Fruit fly (Drosophila melanogaster) whole organism, larva: ENCODE data around the gene CG43075.

Experiments
- noc ChIP-seq: fragments of 200-800 bp; sonication (Bioruptor generic); optimal IDR thresholded peaks from 3 replicates; lab custom pipeline; 2019; ENCODE audit warnings: missing biosample characterization, mild to moderate bottlenecking, missing genetic modification characterization, moderate library complexity

Gene CG43075

DNA sequence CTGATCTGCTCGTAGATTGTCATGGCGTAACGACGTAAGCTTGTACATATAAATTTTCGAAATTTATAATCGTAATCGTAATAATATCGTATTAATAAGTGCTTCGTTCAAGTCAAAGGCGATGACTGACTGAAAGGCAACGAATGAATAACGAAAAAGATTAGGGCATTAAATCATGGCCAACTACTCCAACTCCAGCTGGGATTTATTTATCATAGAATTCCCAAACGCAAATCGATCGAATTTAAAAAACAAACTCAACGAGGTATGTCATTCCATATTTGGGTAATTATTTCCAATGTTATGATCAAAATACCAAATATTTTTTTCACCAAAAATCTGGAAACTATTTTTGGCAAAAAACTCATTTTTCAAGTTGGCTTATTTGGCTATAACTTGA, at the start of gene CG43075:
TSS of gene CG43075 (minus strand) at position 101 of the 400 bp plus-strand sequence.
- TF ChIP-seq noc (tag; lab: Kevin White, UChicago), result no peak

DNA sequence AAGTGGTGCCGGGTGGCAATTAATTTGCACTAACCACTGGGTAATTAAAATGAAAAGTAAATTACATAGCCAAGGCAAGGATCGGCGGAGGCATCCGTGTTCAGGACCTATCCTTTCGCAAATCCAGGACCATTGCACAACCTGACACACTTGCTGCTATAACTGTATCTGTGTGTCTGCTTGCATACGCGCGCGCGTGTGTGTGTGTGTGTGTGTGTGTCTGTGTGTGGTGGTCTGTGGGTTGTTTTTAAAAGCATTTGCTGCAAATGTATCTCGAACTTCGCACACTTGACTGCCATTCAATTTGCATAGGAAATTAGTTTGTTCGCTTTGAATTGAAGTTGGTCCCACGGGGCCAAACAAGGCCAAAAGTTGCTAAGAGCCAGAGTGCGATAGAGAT, 38.3 kb upstream of the CG43075 start:
- no peak for TF ChIP-seq noc (tag; lab: Kevin White, UChicago)

DNA sequence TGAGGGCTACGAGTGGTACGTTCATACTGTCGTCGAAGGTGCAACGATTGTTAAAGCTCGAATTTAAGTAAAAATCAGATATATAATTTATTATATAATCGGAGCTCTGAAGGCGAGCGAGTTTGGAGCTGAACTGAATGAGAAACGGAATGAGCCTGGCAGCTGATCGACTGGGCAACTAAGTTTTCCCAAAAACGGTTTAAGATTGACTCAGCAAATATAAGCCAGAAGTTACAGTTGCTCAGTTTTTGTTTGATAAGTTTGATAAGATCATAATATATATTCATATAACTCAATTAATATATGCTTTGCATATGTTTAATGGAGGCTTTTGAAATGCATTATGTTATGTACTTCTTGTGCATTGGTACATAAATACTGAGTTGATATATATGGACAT, 23.8 kb upstream of the CG43075 start, which contains the start of gene PPYR1:
TSS of gene PPYR1 (minus strand) at position 101 of the 400 bp plus-strand sequence.
- no peak for TF ChIP-seq noc (tag; lab: Kevin White, UChicago)

DNA sequence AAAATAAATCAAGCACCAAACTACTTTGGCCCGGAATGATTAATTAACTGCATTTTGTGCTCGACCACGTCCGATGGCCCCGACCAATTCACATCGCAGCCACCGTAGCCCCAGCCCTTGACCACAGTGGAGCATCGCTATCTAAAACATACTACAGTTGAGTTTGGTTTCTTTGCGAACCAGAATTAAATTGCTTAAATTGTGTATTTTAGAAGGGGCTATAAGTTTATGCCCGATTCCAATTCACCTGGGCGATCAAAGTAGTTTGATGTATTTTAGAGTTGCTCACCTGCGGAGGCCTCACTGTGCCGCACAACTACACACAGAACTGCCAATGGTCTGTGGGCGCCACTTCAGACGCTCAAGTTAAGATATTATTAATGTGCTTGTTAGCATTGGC, 14.3 kb upstream of the CG43075 start:
- no peak for TF ChIP-seq noc (tag; lab: Kevin White, UChicago)

DNA sequence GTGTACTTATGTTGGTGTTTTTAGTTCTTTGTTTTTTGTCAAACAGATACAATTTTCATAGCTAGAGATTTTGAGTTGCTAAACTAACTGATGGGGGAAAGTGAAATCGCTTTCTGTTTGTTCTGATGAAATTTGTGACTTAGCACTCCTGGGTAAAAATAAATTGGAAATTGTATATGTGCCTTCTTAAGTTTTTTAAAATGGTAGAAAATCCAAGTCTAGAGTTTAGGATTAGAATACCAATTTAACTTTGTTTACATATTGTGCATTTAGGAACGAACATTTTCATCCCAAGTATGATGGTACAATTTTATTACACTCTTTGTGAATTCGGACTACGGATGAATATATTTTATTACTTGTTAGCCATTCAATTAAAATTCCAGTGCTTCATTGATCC, 8.8 kb upstream of the CG43075 start, which contains the start of gene CG9101:
TSS of gene CG9101 (minus strand) at position 101 of the 400 bp plus-strand sequence.
- no peak for TF ChIP-seq noc (tag; lab: Kevin White, UChicago)

DNA sequence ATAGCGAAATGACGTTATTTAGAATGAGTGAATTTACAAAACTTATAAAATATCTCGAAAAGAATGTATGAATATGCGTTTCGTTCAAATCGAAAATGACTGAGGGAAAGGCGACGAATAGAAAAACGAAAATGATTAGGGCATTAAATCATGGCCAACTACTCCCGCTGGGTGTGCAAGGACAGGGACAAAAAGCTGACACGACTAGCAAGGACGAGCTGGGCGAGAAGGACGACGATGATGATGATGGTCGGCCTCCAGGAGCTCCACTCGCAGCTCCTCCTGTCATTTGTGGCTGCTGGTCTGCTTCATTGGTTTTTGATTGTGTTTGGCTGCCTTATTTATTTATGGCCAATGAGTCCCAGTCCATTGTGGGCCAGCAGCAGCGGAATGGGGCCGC, 2.5 kb upstream of the CG43075 start, which contains the start of gene CG43076:
TSS of gene CG43076 (minus strand) at position 101 of the 400 bp plus-strand sequence.
- no peak for TF ChIP-seq noc (tag; lab: Kevin White, UChicago)

DNA sequence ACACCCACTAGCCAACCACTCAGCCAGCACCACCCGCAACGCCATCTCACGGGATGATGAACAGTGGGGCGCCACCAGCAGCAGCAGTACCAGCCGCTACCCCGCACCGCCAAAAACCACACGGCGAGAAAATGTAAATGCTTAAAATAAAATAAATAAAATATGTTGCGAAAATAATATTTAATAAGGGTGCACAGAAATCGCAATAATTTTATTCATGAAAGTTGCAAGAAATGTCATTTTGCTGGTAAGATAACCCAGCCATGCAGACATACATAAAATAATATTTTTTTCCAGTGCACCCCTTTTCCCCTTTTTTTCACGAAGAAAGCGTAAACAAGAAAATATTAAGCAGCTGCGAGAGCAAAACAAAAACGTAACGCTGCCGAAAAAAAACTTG, 4.9 kb downstream of the CG43075 start:
- no peak for TF ChIP-seq noc (tag; lab: Kevin White, UChicago)

DNA sequence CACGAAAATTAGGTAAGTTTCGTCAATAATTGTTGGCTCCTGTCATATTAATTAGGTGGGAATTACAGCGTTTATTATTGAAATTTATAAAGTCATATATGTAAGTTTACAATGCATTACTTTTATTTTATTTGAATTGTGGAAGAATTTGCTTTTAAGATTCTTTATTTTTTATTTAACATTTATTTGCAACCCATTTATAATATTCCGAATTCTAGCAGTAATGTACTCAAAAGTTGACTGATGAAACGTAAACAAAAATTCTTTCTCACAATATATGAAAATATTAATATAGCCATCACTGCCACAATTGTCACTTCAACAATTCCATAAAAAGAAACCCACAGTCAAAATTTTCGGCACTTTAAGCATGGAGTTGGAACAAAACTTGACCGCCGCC, 10.9 kb downstream of the CG43075 start, which contains the start of gene CG5662:
TSS of gene CG5662 (plus strand) at position 301 of the 400 bp plus-strand sequence.
- no peak for TF ChIP-seq noc (tag; lab: Kevin White, UChicago)

DNA sequence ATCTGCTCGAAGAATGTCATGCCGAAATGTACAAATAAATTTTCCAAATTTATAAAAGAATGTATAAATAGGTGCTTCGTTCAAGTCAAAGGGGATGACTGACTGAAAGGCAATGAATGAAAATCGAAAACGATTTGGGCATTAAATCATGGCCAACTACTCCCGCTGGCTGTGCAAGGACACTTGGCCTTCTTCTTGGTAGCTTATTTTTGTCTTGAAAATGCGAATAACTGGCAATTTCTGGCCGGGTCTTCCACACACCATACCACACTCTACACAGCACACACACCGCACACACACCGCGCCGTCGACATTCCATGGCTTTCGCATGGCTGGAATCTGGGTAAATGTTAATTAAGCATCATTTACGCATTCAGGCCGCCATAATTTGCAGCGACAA, 14.4 kb downstream of the CG43075 start, which contains the start of gene CG32588:
TSS of gene CG32588 (minus strand) at position 101 of the 400 bp plus-strand sequence.
- TF ChIP-seq noc (tag; lab: Kevin White, UChicago), result no peak

DNA sequence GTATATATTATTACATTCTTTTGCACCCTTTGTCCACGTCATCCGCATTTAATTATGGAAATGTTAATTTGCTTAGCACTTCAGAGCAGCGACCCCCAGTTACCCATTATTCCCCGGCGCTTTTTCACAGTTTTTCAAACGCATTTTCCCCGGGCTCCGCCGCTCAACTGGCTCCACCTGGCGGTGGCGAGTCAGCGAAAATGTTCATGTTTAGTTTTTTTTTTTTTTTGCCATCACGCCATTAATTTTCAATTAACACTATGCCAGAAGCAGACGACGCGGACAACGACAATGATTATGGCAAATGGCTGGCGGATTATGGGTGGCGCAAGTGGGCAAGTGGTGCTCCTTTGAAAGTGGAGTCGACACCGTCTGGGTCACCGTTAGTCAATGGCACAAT, 17.3 kb downstream of the CG43075 start:
- no peak for TF ChIP-seq noc (tag; lab: Kevin White, UChicago)

DNA sequence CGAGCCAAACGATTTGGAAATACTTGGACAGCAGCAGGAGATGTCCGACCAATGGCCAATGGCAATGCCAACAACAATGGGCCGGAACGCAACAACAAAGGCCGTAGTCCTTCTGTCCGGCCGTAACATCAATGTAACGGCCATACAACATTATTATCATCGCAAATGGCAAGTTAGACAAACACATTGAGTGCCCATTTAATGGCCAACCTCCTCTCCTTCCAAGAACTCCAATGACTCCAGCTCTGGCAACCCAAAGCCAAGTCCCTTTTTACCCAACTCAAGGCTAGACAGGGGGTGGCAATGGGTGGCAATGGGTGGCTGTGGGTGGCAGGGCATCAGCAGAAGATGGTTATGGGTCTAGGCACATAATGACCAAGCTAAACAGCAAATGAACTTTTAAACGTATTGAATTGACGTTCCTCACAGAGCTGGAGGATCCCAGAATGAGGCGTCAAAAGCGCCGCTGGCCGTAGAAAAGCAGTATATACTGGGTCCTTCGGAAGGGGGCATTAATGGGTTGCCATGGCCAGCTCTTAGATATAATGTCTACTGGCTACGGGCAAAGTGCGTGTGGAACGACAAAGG, 21.0 kb downstream of the CG43075 start:
- TF ChIP-seq noc (tag; lab: Kevin White, UChicago), result no peak

DNA sequence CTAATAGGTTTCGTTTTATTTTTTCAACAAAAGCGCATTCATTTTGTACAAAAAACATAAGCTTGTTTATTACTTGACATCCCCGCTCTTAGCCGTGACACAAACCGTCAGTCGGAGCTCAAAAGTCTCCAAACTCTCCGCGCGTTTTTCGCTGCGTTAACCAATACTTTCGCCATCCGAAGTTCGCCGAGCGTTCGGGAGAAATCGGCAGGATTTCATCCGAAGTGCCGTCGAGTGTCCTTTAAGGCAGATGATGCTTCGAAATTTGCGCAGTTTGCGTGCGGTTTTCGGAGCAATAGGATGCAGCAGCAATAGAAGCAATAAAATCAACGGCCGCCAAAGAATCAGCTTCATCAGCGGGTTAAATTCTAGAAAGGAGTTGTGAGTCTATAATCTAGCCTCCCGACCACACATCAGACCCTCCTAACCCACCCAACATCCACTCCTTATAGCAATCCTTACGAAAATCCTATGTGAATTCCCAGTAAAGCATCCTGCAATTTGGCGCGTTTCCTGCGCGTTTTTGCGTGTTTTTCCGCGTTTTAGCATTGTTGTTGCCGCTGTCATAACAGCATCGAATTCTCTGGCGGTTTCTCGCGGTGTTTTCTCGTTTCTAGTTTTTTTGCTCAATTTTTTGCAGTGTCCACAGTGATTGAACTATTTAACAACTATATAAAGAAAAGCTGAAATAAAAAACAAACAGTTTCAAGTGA, 45.6 kb downstream of the CG43075 start, which contains the start of gene CG43737:
TSS of gene CG43737 (plus strand) at position 271 of the 713 bp plus-strand sequence.
- TF ChIP-seq noc (tag; lab: Kevin White, UChicago), result no peak
